Fruit fly (Drosophila melanogaster): ENCODE measurements around the gene twin.

twin gene

DNA sequence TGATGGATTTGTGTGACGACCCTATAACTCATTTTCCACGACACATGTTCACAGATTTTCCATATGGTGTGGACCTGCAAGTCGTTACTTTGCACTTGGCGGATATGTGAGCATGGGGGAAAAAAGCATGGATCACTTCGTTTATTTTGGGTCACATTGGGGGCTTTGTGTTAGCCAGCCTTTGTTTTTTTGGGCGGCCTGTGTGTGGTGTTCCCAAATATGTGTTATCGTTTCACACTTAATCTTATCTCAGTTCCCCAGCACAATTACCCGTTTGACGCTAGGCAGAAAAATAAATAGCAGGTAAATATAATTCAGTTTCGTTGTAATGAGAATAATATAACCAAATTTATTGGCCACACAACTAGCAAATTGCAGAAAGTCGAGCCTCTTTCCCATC, 46.5 kb upstream of the twin start:
- no peak for TF ChIP-seq Met (GFP tag; optimal IDR thresholded peaks at IDR 0.05)
- peak; percentile 51 for TF ChIP-seq fkh (GFP tag; optimal IDR thresholded peaks at IDR 0.05)
- TF ChIP-seq CG6854 (GFP tag; optimal IDR thresholded peaks at IDR 0.05) = no peak
- TF ChIP-seq achi (GFP tag; optimal IDR thresholded peaks at IDR 0.05) = no peak
- no peak for TF ChIP-seq pdm3 (GFP tag; optimal IDR thresholded peaks at IDR 0.05)
- TF ChIP-seq Sox102F (GFP tag; optimal IDR thresholded peaks at IDR 0.05) = no peak
- no peak for TF ChIP-seq CG9139 (GFP tag; optimal IDR thresholded peaks at IDR 0.05)
- peak; percentile 28 for TF ChIP-seq Eip93F (GFP tag; optimal IDR thresholded peaks at IDR 0.05)
- TF ChIP-seq net (GFP tag; optimal IDR thresholded peaks at IDR 0.05) = no peak
- TF ChIP-seq CG31627 (GFP tag; optimal IDR thresholded peaks at IDR 0.05) = no peak
- TF ChIP-seq cyc (GFP tag; optimal IDR thresholded peaks at IDR 0.05) = no peak
- TF ChIP-seq Eip78C (GFP tag) = no peak
- no peak for TF ChIP-seq acj6 (GFP tag; optimal IDR thresholded peaks at IDR 0.05)
- TF ChIP-seq CG8632 (GFP tag; optimal IDR thresholded peaks at IDR 0.05) = no peak
- TF ChIP-seq Hr38 (GFP tag; optimal IDR thresholded peaks at IDR 0.05) = no peak

DNA sequence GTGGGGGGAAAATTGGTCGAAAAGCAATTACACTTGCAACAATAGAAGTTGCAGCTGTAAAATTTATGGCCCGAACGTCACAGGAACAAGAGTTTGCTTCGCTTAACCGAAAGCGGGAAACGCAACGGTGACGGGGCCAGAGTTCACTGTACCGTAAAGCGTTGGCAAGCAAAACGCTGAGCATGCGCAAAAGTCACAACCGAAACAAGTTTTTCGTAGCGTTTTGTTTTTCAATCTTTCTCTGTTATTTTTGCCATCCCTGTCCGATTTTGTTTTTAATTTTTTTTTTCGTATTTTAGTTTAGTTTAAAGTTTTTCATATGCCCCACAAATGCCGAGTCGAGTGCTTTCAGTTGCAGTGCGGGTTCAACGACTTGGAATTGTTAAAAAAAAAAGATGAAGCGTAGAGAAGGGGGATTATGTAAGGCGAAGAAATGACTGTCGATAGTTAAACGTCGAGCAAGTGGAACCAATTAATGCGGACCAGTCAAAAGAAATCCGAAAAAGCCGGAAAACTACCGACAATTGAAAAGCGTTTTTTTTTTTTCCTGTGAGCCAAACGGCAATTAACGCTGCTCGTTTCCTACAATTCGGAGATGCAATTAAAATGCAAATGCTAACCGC, 45.9 kb upstream of the twin start:
- TF ChIP-seq Eip75B (GFP tag; optimal IDR thresholded peaks at IDR 0.05) = no peak
- no peak for TF ChIP-seq OdsH (GFP tag; optimal IDR thresholded peaks at IDR 0.05)
- no peak for TF ChIP-seq esn (GFP tag; optimal IDR thresholded peaks at IDR 0.05)
- no peak for TF ChIP-seq CG3032 (tag; optimal IDR thresholded peaks at IDR 0.05)
- no peak for TF ChIP-seq salr (GFP tag; optimal IDR thresholded peaks at IDR 0.05)
- TF ChIP-seq CG6854 (GFP tag; optimal IDR thresholded peaks at IDR 0.05) = no peak
- TF ChIP-seq CG16779 (tag; optimal IDR thresholded peaks at IDR 0.05) = no peak
- no peak for TF ChIP-seq Sox15 (GFP tag; optimal IDR thresholded peaks at IDR 0.05)
- TF ChIP-seq CG4318 (GFP tag; optimal IDR thresholded peaks at IDR 0.05) = no peak
- no peak for TF ChIP-seq spab (GFP tag; optimal IDR thresholded peaks at IDR 0.05)
- no peak for TF ChIP-seq CG6163 (GFP tag; IDR thresholded peaks at IDR 0.05)
- no peak for TF ChIP-seq CG9139 (GFP tag; optimal IDR thresholded peaks at IDR 0.05)
- no peak for TF ChIP-seq fd59A (GFP tag; optimal IDR thresholded peaks at IDR 0.05)
- TF ChIP-seq CG31627 (GFP tag; optimal IDR thresholded peaks at IDR 0.05) = no peak
- no peak for TF ChIP-seq svp (GFP tag)
- no peak for TF ChIP-seq lz (GFP tag; optimal IDR thresholded peaks at IDR 0.05)
- TF ChIP-seq Ets21C (GFP tag; optimal IDR thresholded peaks at IDR 0.05) = no peak
- no peak for TF ChIP-seq cyc (GFP tag; optimal IDR thresholded peaks at IDR 0.05)
- no peak for TF ChIP-seq Ets96B (tag; optimal IDR thresholded peaks at IDR 0.05)
- no peak for TF ChIP-seq CG10631 (GFP tag; optimal IDR thresholded peaks at IDR 0.05)

DNA sequence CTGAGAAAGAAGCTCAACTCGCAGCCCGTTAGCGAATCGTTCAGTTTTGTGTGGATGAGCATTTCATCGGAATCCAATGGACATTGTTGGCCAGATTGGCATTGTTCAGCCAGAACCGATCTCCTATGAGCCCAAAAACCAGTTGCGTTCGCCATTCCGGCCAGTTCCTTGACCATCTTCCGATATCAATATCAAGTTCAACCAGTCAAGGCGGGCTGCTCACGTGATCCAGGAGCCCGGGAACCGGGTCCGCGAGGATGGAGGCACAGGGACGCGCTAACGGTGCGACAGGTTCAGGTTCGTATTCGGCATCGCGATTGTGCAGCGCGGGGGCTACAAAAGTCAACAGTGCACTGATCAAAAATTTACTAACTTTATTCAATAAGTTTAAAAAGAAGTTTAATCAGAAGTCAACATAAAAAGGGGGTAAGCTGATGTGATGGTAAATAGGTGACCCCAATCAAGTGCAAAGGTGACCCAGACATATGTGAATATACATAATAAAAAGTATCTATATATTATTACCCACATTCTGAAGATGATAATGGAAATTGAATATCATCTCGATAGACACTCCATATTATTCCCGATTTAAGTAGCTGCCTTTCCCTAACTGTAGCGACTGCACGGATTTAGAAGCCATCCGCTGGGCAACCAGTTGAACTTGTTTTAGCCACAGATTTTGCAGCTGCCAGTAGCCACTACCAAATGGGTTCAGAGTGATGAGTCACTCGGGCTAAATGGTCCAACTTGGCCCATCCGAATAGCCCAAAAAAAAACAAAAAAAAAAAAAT, 45.2 kb upstream of the twin start:
- TF ChIP-seq CG4318 (GFP tag; optimal IDR thresholded peaks at IDR 0.05) (peak; percentile 82), Ets21C (GFP tag; optimal IDR thresholded peaks at IDR 0.05) (peak; percentile 44), CG15336 (GFP tag; IDR thresholded peaks at IDR 0.05) (peak; percentile 84), CG3919 (GFP tag; optimal IDR thresholded peaks at IDR 0.05) (peak; percentile 86), salr (GFP tag; optimal IDR thresholded peaks at IDR 0.05) (peak; percentile 73 to 85), OdsH (GFP tag; optimal IDR thresholded peaks at IDR 0.05) (peak; percentile 88), CG6808 (GFP tag; optimal IDR thresholded peaks at IDR 0.05) (peak; percentile 93), dac (GFP tag; optimal IDR thresholded peaks at IDR 0.05) (peak; percentile 53), net (GFP tag; optimal IDR thresholded peaks at IDR 0.05) (peak; percentile 82), Eip75B (GFP tag; optimal IDR thresholded peaks at IDR 0.05) (peak; percentile 87), Ets96B (tag; optimal IDR thresholded peaks at IDR 0.05) (peak; percentile 90), CG7368 (GFP tag; optimal IDR thresholded peaks at IDR 0.05) (peak; percentile 70), fd59A (GFP tag; optimal IDR thresholded peaks at IDR 0.05) (peak; percentile 91), vri (GFP tag; optimal IDR thresholded peaks at IDR 0.05) (peak; percentile 65), Lpt (GFP tag; optimal IDR thresholded peaks at IDR 0.05) (peak; percentile 82), topi (GFP tag; optimal IDR thresholded peaks at IDR 0.05) (peak; percentile 80), esn (GFP tag; optimal IDR thresholded peaks at IDR 0.05) (peak; percentile 89), cyc (GFP tag; optimal IDR thresholded peaks at IDR 0.05) (peak; percentile 68), CG8119 (GFP tag; IDR thresholded peaks at IDR 0.05) (peak; percentile 87), eg (GFP tag; IDR thresholded peaks at IDR 0.05) (peak; percentile 62; the same call in 1 of the 3 replicates), Hr38 (GFP tag; optimal IDR thresholded peaks at IDR 0.05) (no peak), CG8632 (GFP tag; optimal IDR thresholded peaks at IDR 0.05) (peak; percentile 86), pdm3 (GFP tag; optimal IDR thresholded peaks at IDR 0.05) (peak; percentile 82), Hr39 (GFP tag; optimal IDR thresholded peaks at IDR 0.05) (peak; percentile 59), CG6792 (GFP tag; optimal IDR thresholded peaks at IDR 0.05) (peak; percentile 88), CG31627 (GFP tag; optimal IDR thresholded peaks at IDR 0.05) (peak; percentile 62), Blimp-1 (GFP tag; optimal IDR thresholded peaks at IDR 0.05) (peak; percentile 60), CG11902 (GFP tag; optimal IDR thresholded peaks at IDR 0.05) (peak; percentile 71)
